Fruit fly (Drosophila melanogaster) whole organism, embryonic: ENCODE data around the gene Ostgamma.

ENCODE experiments used
- CG30431 ChIP-seq: fragments of 200-800 bp; sonication (Bioruptor generic); optimal IDR thresholded peaks from 2 replicates; lab custom pipeline; 2017; ENCODE audit warnings: missing biosample characterization, missing genetic modification characterization
- Fer2 ChIP-seq: fragments of 200-800 bp; sonication (Bioruptor generic); optimal IDR thresholded peaks from 2 replicates; lab custom pipeline; 2018; ENCODE audit warnings: missing biosample characterization, mild to moderate bottlenecking, missing genetic modification characterization, moderate library complexity
- fd3F ChIP-seq: fragments of 200-800 bp; sonication (Bioruptor generic); optimal IDR thresholded peaks from 2 replicates; lab custom pipeline; 2018; ENCODE audit warnings: missing biosample characterization, mild to moderate bottlenecking, missing genetic modification characterization, moderate library complexity
- tap ChIP-seq: fragments of 200-800 bp; optimal IDR thresholded peaks from 3 replicates; lab custom pipeline; 2019; ENCODE audit warnings: missing biosample characterization, mild to moderate bottlenecking, missing genetic modification characterization, moderate library complexity

DNA sequence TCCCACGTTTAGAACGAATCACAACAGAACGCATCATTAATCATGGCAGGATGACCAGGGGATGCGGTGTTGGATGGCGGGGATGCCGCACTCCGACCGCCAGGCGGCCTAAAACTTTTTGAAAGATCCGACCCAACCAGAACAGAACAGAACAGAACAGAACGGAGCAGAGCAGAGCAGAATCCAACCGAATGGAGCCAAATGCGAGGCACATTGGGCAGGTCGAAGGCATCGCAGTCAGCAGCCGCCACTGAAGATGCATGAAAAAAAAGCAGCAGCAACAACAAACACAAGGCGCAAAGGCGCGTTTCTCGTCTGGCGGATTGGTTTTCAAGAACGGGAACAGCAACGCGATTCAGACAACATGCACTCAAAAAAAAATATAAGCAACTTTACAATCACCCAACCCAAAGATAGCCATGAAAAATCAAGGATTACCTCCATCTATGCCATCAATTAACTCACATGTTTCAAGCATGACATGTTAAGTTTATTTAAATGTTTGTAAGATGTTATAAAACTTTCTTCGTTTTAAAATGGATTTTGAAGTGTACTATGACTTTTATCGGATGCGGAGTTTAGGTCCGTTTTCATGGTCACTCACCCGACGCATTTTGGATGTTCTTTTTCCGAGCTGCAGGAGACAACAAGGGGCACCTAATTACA is 28.5 kb downstream of the Ostgamma start:
- TF ChIP-seq tap (tag; lab: Kevin White, UChicago): peak; percentile 46
- TF ChIP-seq CG30431 (GFP tag; lab: Kevin White, UChicago): peak; percentile 63
- no peak for TF ChIP-seq fd3F (GFP tag; lab: Kevin White, UChicago)
- TF ChIP-seq Fer2 (tag; lab: Kevin White, UChicago): no peak
